Fruit fly (Drosophila melanogaster) whole organism, embryonic: Measurements from ENCODE around the gene fzo.

Experiments
- CG11504 ChIP-seq: fragments of 200-800 bp; sonication (Bioruptor generic); optimal IDR thresholded peaks from 3 replicates; lab custom pipeline; 2019; ENCODE audit warnings: missing biosample characterization, mild to moderate bottlenecking, missing genetic modification characterization, moderate library complexity
- CG12155 ChIP-seq: fragments of 200-800 bp; sonication (Bioruptor generic); optimal IDR thresholded peaks from 3 replicates; lab custom pipeline; 2016; ENCODE audit warnings: missing biosample characterization, missing genetic modification characterization
- Hr78 ChIP-seq, 2 experiments: fragments of 200-800 bp in 1 of 2; fragments of >200 bp in 1 of 2; sonication (Bioruptor generic) in 1 of 2; optimal IDR thresholded peaks; 2 replicates each; lab custom pipeline; 2017 to 2019; ENCODE audit warnings: missing biosample characterization in 2 of 2, missing genetic modification characterization in 2 of 2, mild to moderate bottlenecking in 1 of 2, moderate library complexity in 1 of 2

- no peak for TF ChIP-seq CG11504 (tag; lab: Kevin White, UChicago)
- no peak for TF ChIP-seq CG12155 (GFP tag; lab: Kevin White, UChicago)
- no peak for TF ChIP-seq Hr78 (GFP tag; optimal IDR thresholded peaks at IDR 0.05; lab: Kevin White, UChicago)
Measured at dm6 chr3R:23164630-23165029, 39.2 kb downstream of the fzo start.
